Fruit fly (Drosophila melanogaster) whole organism, embryonic: ENCODE results near the gene Psf2.

Experiments used
- ATbp ChIP-seq: fragments of 200-800 bp; sonication (Bioruptor generic); optimal IDR thresholded peaks from 2 replicates; lab custom pipeline; 2017; ENCODE audit warnings: missing biosample characterization, mild to moderate bottlenecking, missing genetic modification characterization, missing genetic modification reagents
- Aef1 ChIP-seq: fragments of 200-800 bp; sonication (Bioruptor generic); IDR thresholded peaks from 3 replicates; pipeline ENCODE4 v1.3.6; 2022; ENCODE audit warnings: missing biosample characterization, missing genetic modification characterization
- Awh ChIP-seq: fragments of 200-800 bp; sonication (Bioruptor generic); IDR thresholded peaks from 2 replicates; pipeline ENCODE4, ENCODE4 v1.3.6; 2022; ENCODE audit warnings: missing biosample characterization, missing genetic modification characterization
- Bgb ChIP-seq: fragments of 200-800 bp; sonication (Bioruptor generic); IDR thresholded peaks from 2 replicates; pipeline ENCODE4 v1.3.6; 2022; ENCODE audit warnings: missing biosample characterization, missing genetic modification characterization; ENCODE audit not compliant: partially characterized antibody
- CG10267 ChIP-seq: fragments of 200-800 bp; sonication (Bioruptor generic); optimal IDR thresholded peaks from 2 replicates; lab custom pipeline; 2018; ENCODE audit warnings: missing biosample characterization, mild to moderate bottlenecking, missing genetic modification characterization, moderate library complexity
- CG10274 ChIP-seq: fragments of 200-800 bp; sonication (Bioruptor generic); optimal IDR thresholded peaks from 3 replicates; lab custom pipeline; 2017; ENCODE audit warnings: missing biosample characterization, mild to moderate bottlenecking, missing genetic modification characterization
- CG11398 ChIP-seq: fragments of 200-800 bp; sonication (Bioruptor generic); optimal IDR thresholded peaks from 2 replicates; lab custom pipeline; 2016; ENCODE audit warnings: missing biosample characterization, missing genetic modification characterization
- CG12219 ChIP-seq: fragments of 200-800 bp; sonication (Bioruptor generic); optimal IDR thresholded peaks from 3 replicates; lab custom pipeline; 2018; ENCODE audit warnings: missing biosample characterization, mild to moderate bottlenecking, missing genetic modification characterization
- CG1233 ChIP-seq: fragments of 200-800 bp; sonication (Bioruptor generic); optimal IDR thresholded peaks from 4 replicates; lab custom pipeline; 2018; ENCODE audit warnings: missing biosample characterization, mild to moderate bottlenecking, missing genetic modification characterization
- CG13624 ChIP-seq: fragments of 200-800 bp; sonication (Bioruptor generic); optimal IDR thresholded peaks from 2 replicates; lab custom pipeline; 2016; ENCODE audit warnings: missing biosample characterization, missing genetic modification characterization
- CG14860 ChIP-seq: fragments of 200-800 bp; sonication (Bioruptor generic); IDR thresholded peaks from 3 replicates; pipeline ENCODE4 v1.3.6; 2022; ENCODE audit warnings: missing biosample characterization, missing genetic modification characterization; ENCODE audit not compliant: partially characterized antibody
- CG15479 ChIP-seq: fragments of 200-800 bp; sonication (Bioruptor generic); optimal IDR thresholded peaks from 3 replicates; lab custom pipeline; 2019; ENCODE audit warnings: missing biosample characterization, mild to moderate bottlenecking, missing genetic modification characterization, moderate library complexity
- CG17328 ChIP-seq: fragments of 200-800 bp; sonication (Bioruptor generic); IDR thresholded peaks from 2 replicates; pipeline ENCODE4 v1.3.6; 2022; ENCODE audit warnings: missing biosample characterization, missing genetic modification characterization
- CG2678 ChIP-seq: fragments of 200-800 bp; sonication (Bioruptor generic); optimal IDR thresholded peaks from 3 replicates; lab custom pipeline; 2019; ENCODE audit warnings: missing biosample characterization, mild to moderate bottlenecking, missing genetic modification characterization, moderate library complexity
- CG2875 ChIP-seq: fragments of 200-800 bp; sonication (Bioruptor generic); optimal IDR thresholded peaks from 2 replicates; lab custom pipeline; 2017; ENCODE audit warnings: missing biosample characterization, mild to moderate bottlenecking, missing genetic modification characterization, missing genetic modification reagents
- CG4328 ChIP-seq: fragments of 200-800 bp; sonication (Bioruptor generic); optimal IDR thresholded peaks from 3 replicates; lab custom pipeline; 2017; ENCODE audit warnings: missing biosample characterization, missing genetic modification reagents, missing genetic modification characterization
- CG4707 ChIP-seq: fragments of 200-800 bp; sonication (Bioruptor generic); optimal IDR thresholded peaks from 2 replicates; lab custom pipeline; 2018; ENCODE audit warnings: missing biosample characterization, mild to moderate bottlenecking, missing genetic modification characterization, moderate library complexity
- CG5953 ChIP-seq: fragments of 200-800 bp; sonication (Bioruptor generic); IDR thresholded peaks from 2 replicates; pipeline ENCODE4 v1.3.6; 2022; ENCODE audit warnings: missing biosample characterization, missing genetic modification characterization
- CG6791 ChIP-seq: fragments of 200-800 bp; sonication (Bioruptor generic); IDR thresholded peaks from 3 replicates; pipeline ENCODE4 v1.3.6; 2022; ENCODE audit warnings: missing biosample characterization, missing genetic modification characterization; ENCODE audit not compliant: partially characterized antibody
- CG7372 ChIP-seq: fragments of 200-800 bp; sonication (Bioruptor generic); IDR thresholded peaks from 2 replicates; pipeline ENCODE4 v1.3.6; 2022; ENCODE audit warnings: missing biosample characterization, missing genetic modification characterization
- CG7556 ChIP-seq: fragments of 200-800 bp; sonication (Bioruptor generic); optimal IDR thresholded peaks from 2 replicates; lab custom pipeline; 2017; ENCODE audit warnings: missing biosample characterization, mild to moderate bottlenecking, missing genetic modification characterization
- CG7839 ChIP-seq: fragments of 200-800 bp; sonication (Bioruptor generic); optimal IDR thresholded peaks from 3 replicates; lab custom pipeline; 2018; ENCODE audit warnings: missing biosample characterization, mild to moderate bottlenecking, missing genetic modification characterization, moderate library complexity
- CG7928 ChIP-seq: fragments of 200-800 bp; sonication (Bioruptor generic); optimal IDR thresholded peaks from 2 replicates; lab custom pipeline; 2017; ENCODE audit warnings: missing biosample characterization, mild to moderate bottlenecking, missing genetic modification characterization
- CG9876 ChIP-seq: fragments of 200-800 bp; sonication (Bioruptor generic); optimal IDR thresholded peaks from 2 replicates; lab custom pipeline; 2016; ENCODE audit warnings: missing biosample characterization, missing genetic modification characterization
- CkIIα-i1 ChIP-seq: fragments of 200-800 bp; sonication (Bioruptor generic); IDR thresholded peaks from 2 replicates; pipeline ENCODE4 v1.3.6; 2022; ENCODE audit warnings: missing biosample characterization, missing genetic modification characterization
- D19A ChIP-seq: fragments of 200-800 bp; optimal IDR thresholded peaks from 3 replicates; lab custom pipeline; 2019; ENCODE audit warnings: missing biosample characterization, mild to moderate bottlenecking, missing genetic modification characterization, moderate library complexity
- Dad ChIP-seq: fragments of 200-800 bp; sonication (Bioruptor generic); optimal IDR thresholded peaks from 3 replicates; lab custom pipeline; 2016; ENCODE audit warnings: missing biosample characterization, missing genetic modification characterization
- HLHmδ ChIP-seq: fragments of 200-800 bp; sonication (Bioruptor generic); optimal IDR thresholded peaks from 2 replicates; lab custom pipeline; 2018; ENCODE audit warnings: missing biosample characterization, mild to moderate bottlenecking, missing genetic modification characterization, moderate library complexity
- HmgZ ChIP-seq: fragments of 200-800 bp; sonication (Bioruptor generic); optimal IDR thresholded peaks from 2 replicates; lab custom pipeline; 2018; ENCODE audit warnings: missing biosample characterization, mild to moderate bottlenecking, missing genetic modification characterization
- Hr39 ChIP-seq: fragments of >200 bp; optimal IDR thresholded peaks from 2 replicates; lab custom pipeline; 2017
- Kr ChIP-seq: fragments of 200-800 bp; sonication (Bioruptor generic); optimal IDR thresholded peaks from 2 replicates; lab custom pipeline; 2017; ENCODE audit warnings: missing biosample characterization, mild to moderate bottlenecking, missing genetic modification characterization
- MBD-R2 ChIP-seq: fragments of 200-800 bp; sonication (Bioruptor generic); IDR thresholded peaks from 2 replicates; pipeline ENCODE4 v1.3.6; 2022; ENCODE audit warnings: missing biosample characterization, missing genetic modification characterization
- Mad ChIP-seq: fragments of 200-800 bp; sonication (Bioruptor generic); optimal IDR thresholded peaks from 2 replicates; lab custom pipeline; 2016; ENCODE audit warnings: missing biosample characterization, missing genetic modification characterization
- Side ChIP-seq: fragments of 200-800 bp; sonication (Bioruptor generic); optimal IDR thresholded peaks from 2 replicates; lab custom pipeline; 2016; ENCODE audit warnings: missing biosample characterization, missing genetic modification characterization
- Sry-δ ChIP-seq: fragments of 200-800 bp; sonication (Bioruptor generic); optimal IDR thresholded peaks from 2 replicates; lab custom pipeline; 2016; ENCODE audit warnings: missing biosample characterization, missing genetic modification characterization
- abd-A ChIP-seq: fragments of 200-800 bp; sonication (Bioruptor generic); optimal IDR thresholded peaks from 3 replicates; lab custom pipeline; 2019; ENCODE audit warnings: missing biosample characterization, mild to moderate bottlenecking, missing genetic modification characterization, moderate library complexity
- amos ChIP-seq: fragments of 200-800 bp; sonication (Bioruptor generic); IDR thresholded peaks from 2 replicates; pipeline ENCODE4 v1.3.6; 2022; ENCODE audit warnings: missing biosample characterization, missing genetic modification characterization; ENCODE audit not compliant: partially characterized antibody
- chinmo ChIP-seq: fragments of 200-800 bp; sonication (Bioruptor generic); IDR thresholded peaks from 4 replicates; pipeline ENCODE4 v1.3.6; 2022; ENCODE audit warnings: missing biosample characterization, missing genetic modification characterization; ENCODE audit not compliant: partially characterized antibody
- hbn ChIP-seq: fragments of 200-800 bp; sonication (Bioruptor generic); IDR thresholded peaks from 2 replicates; pipeline ENCODE4 v1.3.6; 2022; ENCODE audit warnings: missing biosample characterization, missing genetic modification characterization; ENCODE audit not compliant: partially characterized antibody
- ken ChIP-seq: fragments of 200-800 bp; sonication (Bioruptor generic); IDR thresholded peaks from 3 replicates; pipeline ENCODE4 v1.3.6; 2022; ENCODE audit warnings: missing biosample characterization, missing genetic modification characterization
- luna ChIP-seq: fragments of 200-800 bp; sonication (Bioruptor generic); optimal IDR thresholded peaks from 2 replicates; lab custom pipeline; 2016; ENCODE audit warnings: missing biosample characterization, missing genetic modification characterization
- mirr ChIP-seq: fragments of 200-800 bp; sonication (Bioruptor generic); optimal IDR thresholded peaks from 3 replicates; lab custom pipeline; 2018; ENCODE audit warnings: missing biosample characterization, mild to moderate bottlenecking, missing genetic modification characterization
- nom ChIP-seq: fragments of 200-800 bp; sonication (Bioruptor generic); optimal IDR thresholded peaks from 2 replicates; lab custom pipeline; 2017; ENCODE audit warnings: missing biosample characterization, missing genetic modification characterization, mild to moderate bottlenecking, moderate library complexity, missing genetic modification reagents
- org-1 ChIP-seq: fragments of 200-800 bp; sonication (Bioruptor generic); optimal IDR thresholded peaks from 2 replicates; lab custom pipeline; 2017; ENCODE audit warnings: missing biosample characterization, missing genetic modification characterization
- ro ChIP-seq: fragments of 200-800 bp; sonication (Bioruptor generic); IDR thresholded peaks from 2 replicates; pipeline ENCODE4 v1.3.6; 2022; ENCODE audit warnings: missing biosample characterization, missing genetic modification characterization
- sc ChIP-seq, 3 experiments: fragments of >200 bp in 2 of 3; fragments of 200-800 bp in 1 of 3; sonication (Bioruptor generic) in 1 of 3; optimal IDR thresholded peaks; 2 replicates in 2 of 3; 3 replicates in 1 of 3; lab custom pipeline; 2017; ENCODE audit warnings: mild to moderate bottlenecking in 1 of 3, missing biosample characterization in 1 of 3, missing genetic modification characterization in 1 of 3, missing genetic modification reagents in 1 of 3
- slou ChIP-seq: fragments of 200-800 bp; sonication (Bioruptor generic); optimal IDR thresholded peaks from 3 replicates; lab custom pipeline; 2016; ENCODE audit warnings: missing biosample characterization, missing genetic modification characterization
- tll ChIP-seq, 2 experiments: fragments of 200-800 bp in 1 of 2; fragments of >200 bp in 1 of 2; sonication (Bioruptor generic) in 1 of 2; optimal IDR thresholded peaks; 2 replicates each; lab custom pipeline; 2017 to 2019; ENCODE audit warnings: missing biosample characterization in 2 of 2, missing genetic modification characterization in 2 of 2, mild to moderate bottlenecking in 1 of 2, moderate library complexity in 1 of 2
- twi ChIP-seq: fragments of 200-800 bp; optimal IDR thresholded peaks from 2 replicates; lab custom pipeline; 2019; ENCODE audit warnings: missing biosample characterization, mild to moderate bottlenecking, missing genetic modification characterization, moderate library complexity
- zen2 ChIP-seq: fragments of 200-800 bp; sonication (Bioruptor generic); IDR thresholded peaks from 3 replicates; pipeline ENCODE4 v1.3.6; 2022; ENCODE audit warnings: missing biosample characterization, missing genetic modification characterization; ENCODE audit not compliant: partially characterized antibody

Gene Psf2

dm6 chr2L:4417982-4418381 is 30.8 kb upstream of the Psf2 start (continued):
- TF ChIP-seq chinmo (GFP tag; lab: Robert Waterston, UW) (0 out of 4 replicates have a peak, but pooled peaks have one; percentile 49), CG2678 (tag; lab: Kevin White, UChicago) (no peak), HmgZ (no peak), org-1 (GFP tag; lab: Kevin White, UChicago) (no peak), CG14860 (GFP tag; lab: Robert Waterston, UW) (no peak), CG13624 (GFP tag; lab: Kevin White, UChicago) (no peak), CG7556 (GFP tag; lab: Kevin White, UChicago) (no peak), CG6791 (GFP tag; lab: Robert Waterston, UW) (no peak), MBD-R2 (GFP tag; lab: Robert Waterston, UW) (no peak), CG1233 (GFP tag; lab: Kevin White, UChicago) (no peak), Kr (GFP tag; lab: Kevin White, UChicago) (no peak), amos (GFP tag; lab: Robert Waterston, UW) (no peak), tll (GFP tag; optimal IDR thresholded peaks at IDR 0.05; lab: Kevin White, UChicago) (no peak), CG7928 (GFP tag; lab: Kevin White, UChicago) (no peak), CG17328 (GFP tag; lab: Robert Waterston, UW) (0 out of 2 replicates have a peak, but pooled peaks have one; percentile 12), CG9876 (no peak), twi (no peak), abd-A (tag; lab: Kevin White, UChicago) (no peak), D19A (tag; lab: Kevin White, UChicago) (no peak), CG5953 (GFP tag; lab: Robert Waterston, UW) (no peak), ATbp (no peak), CG4707 (no peak), HLHmδ (GFP tag; lab: Kevin White, UChicago) (no peak), Dad (GFP tag; lab: Kevin White, UChicago) (no peak), ken (GFP tag; lab: Robert Waterston, UW) (no peak), CG7839 (tag; lab: Kevin White, UChicago) (no peak), zen2 (GFP tag; lab: Robert Waterston, UW) (no peak), slou (no peak), CG10267 (tag; lab: Kevin White, UChicago) (no peak), sc (optimal IDR thresholded peaks at IDR 0.05; lab: Kevin White, UChicago) (no peak), sc (GFP tag; optimal IDR thresholded peaks at IDR 0.05; lab: Kevin White, UChicago) (no peak), CG7372 (GFP tag; lab: Robert Waterston, UW) (no peak), nom (GFP tag; lab: Kevin White, UChicago) (no peak), CG12219 (GFP tag; lab: Kevin White, UChicago) (no peak), CG10274 (GFP tag; lab: Kevin White, UChicago) (no peak), ro (no peak; the same call in 1 of the 2 replicates), CkIIα-i1 (no peak), Mad (GFP tag; lab: Kevin White, UChicago) (no peak), Sry-δ (no peak), CG15479 (GFP tag; lab: Kevin White, UChicago) (no peak), CG11398 (GFP tag; lab: Kevin White, UChicago) (no peak), Bgb (no peak), Hr39 (no peak), Side (GFP tag; lab: Kevin White, UChicago) (no peak), luna (GFP tag; lab: Kevin White, UChicago) (no peak), mirr (GFP tag; lab: Kevin White, UChicago) (peak; percentile 7), hbn (GFP tag; lab: Robert Waterston, UW) (no peak), Awh (GFP tag; lab: Robert Waterston, UW) (0 out of 2 replicates have a peak, but pooled peaks have one; percentile 20), Aef1 (GFP tag; lab: Robert Waterston, UW) (no peak; the same call in 2 of the 3 replicates), CG2875 (no peak), CG4328 (GFP tag; lab: Kevin White, UChicago) (no peak)
